Fruit fly (Drosophila melanogaster) Kc167 (cell line): ENCODE measurements around the gene CG31313.

ENCODE experiments used
- Myc ChIP-seq: fragments of >200 bp; optimal IDR thresholded peaks from 2 replicates; lab custom pipeline; 2017; ENCODE audit warnings: missing external identifiers
- Sin3A ChIP-seq: fragments of >200 bp; optimal IDR thresholded peaks from 2 replicates; lab custom pipeline; 2018; ENCODE audit warnings: missing external identifiers
- insv ChIP-seq: fragments of >200 bp; optimal IDR thresholded peaks from 3 replicates; lab custom pipeline; 2018; ENCODE audit warnings: missing external identifiers
- psq ChIP-seq: fragments of >200 bp; optimal IDR thresholded peaks from 2 replicates; lab custom pipeline; 2017; ENCODE audit warnings: missing external identifiers
- ttk ChIP-seq: sonication (Bioruptor generic); optimal IDR thresholded peaks from 2 replicates; lab custom pipeline; 2017; ENCODE audit warnings: missing external identifiers

dm6 chr3R:14562040-14562439 lies 5.2 kb downstream of the CG31313 start, which contains the start of gene CG14851:
- TF ChIP-seq insv (lab: Kevin White, UChicago) (no peak), Sin3A (lab: Kevin White, UChicago) (no peak), psq (lab: Kevin White, UChicago) (no peak), ttk (lab: Kevin White, UChicago) (no peak), Myc (lab: Kevin White, UChicago) (no peak)
